Worm (Caenorhabditis elegans) whole organism, L4 larva: ENCODE results near the gene clec-187.

ENCODE experiments used
- mdt-29 ChIP-seq: fragments of 200-800 bp; sonication (Bioruptor generic); IDR thresholded peaks from 2 replicates; pipeline ENCODE4 v1.3.6; 2022; ENCODE audit warnings: missing genetic modification reagents, missing genetic modification characterization, missing compliant biosample characterization
- nhr-25 ChIP-seq: sonication (generic microtip); optimal IDR thresholded peaks from 2 replicates; lab custom pipeline; 2017; ENCODE audit warnings: missing genetic modification characterization, mild to moderate bottlenecking, missing compliant biosample characterization, antibody characterized with exemption, moderate library complexity, borderline replicate concordance; ENCODE audit not compliant: insufficient read depth
- nhr-76 ChIP-seq: fragments of 150-350 bp; optimal IDR thresholded peaks from 2 replicates; lab custom pipeline; 2014; ENCODE audit warnings: missing biosample characterization, missing genetic modification characterization

DNA sequence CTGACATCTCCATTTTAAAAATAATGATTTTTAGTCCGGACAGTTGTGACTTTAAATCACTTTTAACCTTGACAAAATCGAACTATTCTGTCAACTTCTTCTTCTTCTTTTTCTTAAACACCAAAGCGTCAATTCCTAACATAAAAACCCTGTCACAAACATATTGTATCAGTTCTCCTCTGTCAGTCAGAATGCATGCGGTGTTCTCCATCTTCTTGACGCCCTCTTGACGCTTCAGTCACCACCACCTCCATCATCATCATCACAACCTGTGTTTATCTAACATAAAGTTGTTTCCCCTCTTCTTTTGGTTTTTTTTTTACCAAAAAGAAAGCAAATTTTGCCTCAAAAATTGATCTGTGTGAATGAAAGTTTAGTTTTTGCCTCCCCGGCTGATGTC, 35.9 kb downstream of the clec-187 start:
- no peak for TF ChIP-seq mdt-29
- TF ChIP-seq nhr-76 (tag; lab: Kevin White, UChicago): no peak
- no peak for TF ChIP-seq nhr-25 (tag; lab: Kevin White, UChicago)
